Fruit fly (Drosophila melanogaster) whole organism, embryonic: ENCODE data around the gene ago.
A peak's percentile ranks its signal among the peaks of the same experiment; 100 is the strongest.

Experiments used
- Antp ChIP-seq: fragments of 200-800 bp; sonication (Bioruptor generic); optimal IDR thresholded peaks from 3 replicates; lab custom pipeline; 2016; ENCODE audit warnings: missing biosample characterization, missing genetic modification characterization
- Awh ChIP-seq: fragments of 200-800 bp; sonication (Bioruptor generic); IDR thresholded peaks from 2 replicates; pipeline ENCODE4, ENCODE4 v1.3.6; 2022; ENCODE audit warnings: missing biosample characterization, missing genetic modification characterization
- C15 ChIP-seq: fragments of 200-800 bp; sonication (Bioruptor generic); IDR thresholded peaks from 3 replicates; pipeline ENCODE4 v1.3.6; 2022; ENCODE audit warnings: missing biosample characterization, missing genetic modification characterization
- CG10565 ChIP-seq: fragments of 200-800 bp; sonication (Bioruptor generic); optimal IDR thresholded peaks from 3 replicates; lab custom pipeline; 2016; ENCODE audit warnings: missing biosample characterization, mild to moderate bottlenecking, missing genetic modification characterization
- CG10654 ChIP-seq: fragments of 200-800 bp; sonication (Bioruptor generic); optimal IDR thresholded peaks from 2 replicates; lab custom pipeline; 2016; ENCODE audit warnings: missing biosample characterization, missing genetic modification characterization
- CG12071 ChIP-seq: fragments of 200-800 bp; sonication (Bioruptor generic); optimal IDR thresholded peaks from 3 replicates; lab custom pipeline; 2018; ENCODE audit warnings: missing biosample characterization, mild to moderate bottlenecking, missing genetic modification characterization
- CG12236 ChIP-seq: fragments of 200-800 bp; sonication (Bioruptor generic); optimal IDR thresholded peaks from 2 replicates; lab custom pipeline; 2016; ENCODE audit warnings: missing biosample characterization, missing genetic modification characterization
- CG15514 ChIP-seq: fragments of 200-800 bp; sonication (Bioruptor generic); optimal IDR thresholded peaks from 3 replicates; lab custom pipeline; 2017; ENCODE audit warnings: missing biosample characterization, missing genetic modification characterization, mild to moderate bottlenecking, moderate library complexity, missing genetic modification reagents
- CG1647 ChIP-seq: fragments of 200-800 bp; sonication (Bioruptor generic); optimal IDR thresholded peaks from 3 replicates; lab custom pipeline; 2016; ENCODE audit warnings: missing biosample characterization, missing genetic modification characterization
- CG17385 ChIP-seq: fragments of 200-800 bp; sonication (Bioruptor generic); optimal IDR thresholded peaks from 3 replicates; lab custom pipeline; 2018; ENCODE audit warnings: missing biosample characterization, mild to moderate bottlenecking, missing genetic modification characterization
- CG18011 ChIP-seq: fragments of 200-800 bp; sonication (Bioruptor generic); optimal IDR thresholded peaks from 2 replicates; lab custom pipeline; 2017; ENCODE audit warnings: missing biosample characterization, missing genetic modification characterization, mild to moderate bottlenecking, moderate library complexity, missing genotype
- CG2678 ChIP-seq: fragments of 200-800 bp; sonication (Bioruptor generic); optimal IDR thresholded peaks from 3 replicates; lab custom pipeline; 2019; ENCODE audit warnings: missing biosample characterization, mild to moderate bottlenecking, missing genetic modification characterization, moderate library complexity
- CG2712 ChIP-seq: fragments of 200-800 bp; optimal IDR thresholded peaks from 3 replicates; lab custom pipeline; 2019; ENCODE audit warnings: missing biosample characterization, mild to moderate bottlenecking, missing genetic modification characterization, moderate library complexity
- CG4328 ChIP-seq: fragments of 200-800 bp; sonication (Bioruptor generic); optimal IDR thresholded peaks from 3 replicates; lab custom pipeline; 2017; ENCODE audit warnings: missing biosample characterization, missing genetic modification reagents, missing genetic modification characterization
- CG7745 ChIP-seq: fragments of 200-800 bp; sonication (Bioruptor generic); optimal IDR thresholded peaks from 2 replicates; lab custom pipeline; 2018; ENCODE audit warnings: missing biosample characterization, mild to moderate bottlenecking, missing genetic modification characterization, moderate library complexity
- CG7839 ChIP-seq: fragments of 200-800 bp; sonication (Bioruptor generic); optimal IDR thresholded peaks from 3 replicates; lab custom pipeline; 2018; ENCODE audit warnings: missing biosample characterization, mild to moderate bottlenecking, missing genetic modification characterization, moderate library complexity
- CG8359 ChIP-seq: fragments of 200-800 bp; sonication (Bioruptor generic); optimal IDR thresholded peaks from 2 replicates; lab custom pipeline; 2017; ENCODE audit warnings: missing biosample characterization, mild to moderate bottlenecking, missing genetic modification characterization, borderline replicate concordance
- CG8924 ChIP-seq: fragments of 200-800 bp; optimal IDR thresholded peaks from 3 replicates; lab custom pipeline; 2019; ENCODE audit warnings: missing biosample characterization, mild to moderate bottlenecking, missing genetic modification characterization, moderate library complexity
- CG9437 ChIP-seq: fragments of 200-800 bp; sonication (Bioruptor generic); optimal IDR thresholded peaks from 2 replicates; lab custom pipeline; 2018; ENCODE audit warnings: missing biosample characterization, mild to moderate bottlenecking, missing genetic modification characterization
- Dfd ChIP-seq, 2 experiments: fragments of >200 bp; optimal IDR thresholded peaks; 2 replicates each; lab custom pipeline; 2017; ENCODE audit warnings: missing biosample characterization in 2 of 2, missing genetic modification characterization in 2 of 2
- Gug ChIP-seq: fragments of 200-800 bp; sonication (Bioruptor generic); IDR thresholded peaks from 4 replicates; pipeline ENCODE4 v1.3.6; 2022; ENCODE audit warnings: missing biosample characterization, missing genetic modification characterization
- HmgZ ChIP-seq: fragments of 200-800 bp; sonication (Bioruptor generic); optimal IDR thresholded peaks from 2 replicates; lab custom pipeline; 2018; ENCODE audit warnings: missing biosample characterization, mild to moderate bottlenecking, missing genetic modification characterization
- Hmr ChIP-seq: fragments of 200-800 bp; sonication (Bioruptor generic); optimal IDR thresholded peaks from 3 replicates; lab custom pipeline; 2017; ENCODE audit warnings: mild to moderate bottlenecking, missing biosample characterization, missing genetic modification reagents, missing genetic modification characterization
- Med ChIP-seq: fragments of 200-800 bp; sonication (Bioruptor generic); peaks from one replicate; lab custom pipeline; 2016; ENCODE audit warnings: missing biosample characterization, missing genetic modification characterization, mild to moderate bottlenecking, inconsistent platforms, moderate library complexity
- Nf-YA ChIP-seq: fragments of 200-800 bp; sonication (Bioruptor generic); IDR thresholded peaks from 2 replicates; pipeline ENCODE4 v1.3.6; 2022; ENCODE audit warnings: missing biosample characterization, missing genetic modification characterization
- Pdp1 ChIP-seq, 2 experiments: fragments of 200-800 bp; sonication (Bioruptor generic); optimal IDR thresholded peaks; 3 replicates each; lab custom pipeline; 2016; ENCODE audit warnings: missing biosample characterization in 2 of 2, missing genetic modification characterization in 2 of 2, mild to moderate bottlenecking in 1 of 2, moderate library complexity in 1 of 2
- Rfx ChIP-seq: fragments of 200-800 bp; sonication (Bioruptor generic); IDR thresholded peaks from 2 replicates; pipeline ENCODE4 v1.3.6; 2022; ENCODE audit warnings: missing biosample characterization, missing genetic modification characterization
- Sox100B ChIP-seq: fragments of 200-800 bp; sonication (Bioruptor generic); optimal IDR thresholded peaks from 3 replicates; lab custom pipeline; 2018; ENCODE audit warnings: missing biosample characterization, mild to moderate bottlenecking, missing genetic modification characterization
- Ssrp ChIP-seq: fragments of 200-800 bp; sonication (Bioruptor generic); optimal IDR thresholded peaks from 2 replicates; lab custom pipeline; 2018; ENCODE audit warnings: missing biosample characterization, mild to moderate bottlenecking, missing genetic modification characterization, moderate library complexity
- Tbp ChIP-seq: fragments of >200 bp; optimal IDR thresholded peaks from 2 replicates; lab custom pipeline; 2018; ENCODE audit warnings: missing biosample characterization, missing genetic modification characterization
- Xrp1 ChIP-seq: fragments of 200-800 bp; sonication (Bioruptor generic); IDR thresholded peaks from 2 replicates; pipeline ENCODE4 v1.3.6; 2022; ENCODE audit warnings: missing biosample characterization, missing genetic modification characterization
- ac ChIP-seq: fragments of 200-800 bp; sonication (Bioruptor generic); optimal IDR thresholded peaks from 3 replicates; lab custom pipeline; 2017; ENCODE audit warnings: missing biosample characterization, mild to moderate bottlenecking, missing genetic modification characterization
- bab2 ChIP-seq: fragments of 200-800 bp; sonication (Bioruptor generic); optimal IDR thresholded peaks from 2 replicates; lab custom pipeline; 2016; ENCODE audit warnings: missing biosample characterization, missing genetic modification characterization
- bcd ChIP-seq: fragments of 200-800 bp; sonication (Bioruptor generic); optimal IDR thresholded peaks from 2 replicates; lab custom pipeline; 2017; ENCODE audit warnings: missing biosample characterization, mild to moderate bottlenecking, missing genetic modification characterization
- chinmo ChIP-seq: fragments of 200-800 bp; sonication (Bioruptor generic); IDR thresholded peaks from 4 replicates; pipeline ENCODE4 v1.3.6; 2022; ENCODE audit warnings: missing biosample characterization, missing genetic modification characterization; ENCODE audit not compliant: partially characterized antibody
- crp ChIP-seq, 2 experiments: fragments of 200-800 bp; sonication (Bioruptor generic); optimal IDR thresholded peaks; 2 replicates in 1 of 2; 3 replicates in 1 of 2; lab custom pipeline; 2017; ENCODE audit warnings: missing biosample characterization in 2 of 2, missing genetic modification characterization in 2 of 2, mild to moderate bottlenecking in 1 of 2, moderate library complexity in 1 of 2
- fd64A ChIP-seq: fragments of 200-800 bp; sonication (Bioruptor generic); optimal IDR thresholded peaks from 3 replicates; lab custom pipeline; 2018; ENCODE audit warnings: missing biosample characterization, mild to moderate bottlenecking, missing genetic modification characterization
- fru ChIP-seq: fragments of >200 bp; optimal IDR thresholded peaks from 2 replicates; lab custom pipeline; 2017
- gt ChIP-seq: fragments of 200-800 bp; sonication (Bioruptor generic); IDR thresholded peaks from 2 replicates; pipeline ENCODE4 v1.3.6; 2022; ENCODE audit warnings: missing biosample characterization, missing genetic modification characterization
- klu ChIP-seq: fragments of 200-800 bp; sonication (Bioruptor generic); IDR thresholded peaks from 2 replicates; pipeline ENCODE4 v1.3.6; 2022; ENCODE audit warnings: missing biosample characterization, missing genetic modification characterization
- lab ChIP-seq: fragments of 200-800 bp; sonication (Bioruptor generic); optimal IDR thresholded peaks from 3 replicates; lab custom pipeline; 2017; ENCODE audit warnings: missing biosample characterization, missing genetic modification characterization, mild to moderate bottlenecking, moderate library complexity, missing genetic modification reagents
- org-1 ChIP-seq: fragments of 200-800 bp; sonication (Bioruptor generic); optimal IDR thresholded peaks from 2 replicates; lab custom pipeline; 2017; ENCODE audit warnings: missing biosample characterization, missing genetic modification characterization
- pan ChIP-seq, 4 experiments: fragments of >200 bp in 3 of 4; fragments of 200-800 bp in 1 of 4; sonication (Bioruptor generic) in 1 of 4; optimal IDR thresholded peaks in 3 of 4; IDR thresholded peaks in 1 of 4; 2 replicates each; pipeline versions ENCODE4 v1.3.6 to Lab custom; 2017 to 2022; ENCODE audit warnings: missing biosample characterization in 2 of 4, missing genetic modification characterization in 2 of 4, mixed read lengths in 1 of 4
- pum ChIP-seq: fragments of 200-800 bp; sonication (Bioruptor generic); optimal IDR thresholded peaks from 2 replicates; lab custom pipeline; 2016; ENCODE audit warnings: missing biosample characterization, missing genetic modification characterization
- pzg ChIP-seq: fragments of 200-800 bp; sonication (Bioruptor generic); optimal IDR thresholded peaks from 3 replicates; lab custom pipeline; 2018; ENCODE audit warnings: missing biosample characterization, mild to moderate bottlenecking, missing genetic modification characterization, moderate library complexity
- stwl ChIP-seq: fragments of 200-800 bp; sonication (Bioruptor generic); optimal IDR thresholded peaks from 3 replicates; lab custom pipeline; 2018; ENCODE audit warnings: missing biosample characterization, mild to moderate bottlenecking, missing genetic modification characterization, moderate library complexity
- sug ChIP-seq: fragments of 200-800 bp; optimal IDR thresholded peaks from 2 replicates; lab custom pipeline; 2019; ENCODE audit warnings: missing biosample characterization, mild to moderate bottlenecking, missing genetic modification characterization, moderate library complexity
- tgo ChIP-seq: fragments of 200-800 bp; sonication (Bioruptor generic); IDR thresholded peaks from 3 replicates; pipeline ENCODE4 v1.3.6; 2022; ENCODE audit warnings: missing biosample characterization, missing genetic modification characterization

The ago gene

DNA sequence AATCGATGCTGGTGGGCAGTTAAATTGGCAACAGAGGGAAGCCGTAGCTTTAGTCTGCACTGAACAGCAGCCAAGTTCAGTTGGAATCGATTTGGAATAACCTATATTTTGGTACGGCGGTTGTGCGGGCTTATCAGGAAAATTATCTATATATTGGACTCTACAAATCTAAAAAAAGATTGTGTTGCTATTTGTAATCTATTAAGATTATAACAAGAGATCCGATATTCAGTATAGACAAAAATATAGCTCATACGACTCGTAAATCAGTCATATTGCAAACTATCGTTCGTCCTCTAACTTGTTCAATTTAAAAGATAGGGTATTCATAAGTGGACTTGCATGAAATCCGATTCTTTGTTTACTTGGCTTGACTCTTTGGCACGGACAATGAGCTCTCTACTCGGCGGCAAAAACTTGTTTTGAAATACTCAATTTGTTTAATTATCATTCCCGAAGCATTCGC lies 34.5 kb upstream of the ago start, which contains the start of gene Hexo1 (continued):
- TF ChIP-seq CG2712 (tag; lab: Kevin White, UChicago), result peak; percentile 38
- TF ChIP-seq CG1647 (GFP tag; lab: Kevin White, UChicago), result no peak
- TF ChIP-seq CG2678 (tag; lab: Kevin White, UChicago), result peak; percentile 51
- TF ChIP-seq CG15514 (GFP tag; lab: Kevin White, UChicago), result peak; percentile 78

DNA sequence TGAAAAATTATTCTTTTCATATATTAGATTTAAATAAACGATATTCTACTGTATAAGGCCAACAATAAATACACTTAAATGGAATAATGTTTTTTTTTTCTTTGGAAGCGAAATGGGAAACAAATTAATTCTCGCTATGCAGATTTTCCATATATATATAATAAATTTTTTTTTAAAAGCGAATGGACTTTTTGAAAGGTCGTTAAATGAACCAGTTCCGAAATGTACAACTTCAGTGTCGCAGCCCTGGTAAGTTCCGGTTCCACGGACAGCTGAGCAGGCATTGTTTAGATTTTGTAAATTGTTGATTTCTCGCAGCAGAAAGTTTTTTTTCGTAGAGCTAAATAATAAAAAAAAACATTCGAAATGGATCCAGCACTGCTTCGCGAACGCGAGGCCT lies 32.7 kb upstream of the ago start, which contains the start of gene TfIIEbeta:
Gene TfIIEbeta (plus strand): TSS at position 255 of the 400 bp plus-strand sequence.
- TF ChIP-seq CG7839 (tag; lab: Kevin White, UChicago) (peak; percentile 46), Hmr (GFP tag; lab: Kevin White, UChicago) (no peak), tgo (GFP tag; lab: Robert Waterston, UW) (peak; percentile 28; the same call in 1 of the 3 replicates), fru (lab: Kevin White, UChicago) (no peak), Tbp (GFP tag; lab: Kevin White, UChicago) (no peak), Rfx (GFP tag; lab: Robert Waterston, UW) (0 out of 2 replicates have a peak, but pooled peaks have one; percentile 30), klu (GFP tag; lab: Robert Waterston, UW) (no peak), crp (GFP tag; optimal IDR thresholded peaks at IDR 0.05; lab: Kevin White, UChicago) (peak; percentile 68 to 92), bab2 (GFP tag; lab: Kevin White, UChicago) (no peak), CG8924 (tag; lab: Kevin White, UChicago) (peak; percentile 38), C15 (GFP tag; lab: Robert Waterston, UW) (no peak), sug (tag; lab: Kevin White, UChicago) (peak; percentile 1), CG7745 (no peak), CG17385 (GFP tag; lab: Kevin White, UChicago) (no peak), Med (peak; percentile 59), gt (GFP tag; lab: Robert Waterston, UW) (no peak), org-1 (no peak), CG10565 (GFP tag; lab: Kevin White, UChicago) (no peak), CG2712 (tag; lab: Kevin White, UChicago) (peak; percentile 32), CG8359 (GFP tag; lab: Kevin White, UChicago) (no peak), CG12236 (GFP tag; lab: Kevin White, UChicago) (no peak), bcd (GFP tag; lab: Kevin White, UChicago) (peak; percentile 20), pzg (GFP tag; lab: Kevin White, UChicago) (peak; percentile 43), pan (optimal IDR thresholded peaks at IDR 0.05; lab: Kevin White, UChicago) (no peak), pan (GFP tag; optimal IDR thresholded peaks at IDR 0.05 in 1 of 2, IDR thresholded peaks at IDR 0.05 in 1 of 2) (peak in 1 of 2 experiments; percentile 36), Nf-YA (GFP tag; lab: Robert Waterston, UW) (no peak), CG4328 (GFP tag; lab: Kevin White, UChicago) (no peak), chinmo (GFP tag; lab: Robert Waterston, UW) (no peak), CG9437 (GFP tag; lab: Kevin White, UChicago) (peak; percentile 6), Ssrp (peak; percentile 27), stwl (peak; percentile 59), Pdp1 (GFP tag; optimal IDR thresholded peaks at IDR 0.05; lab: Kevin White, UChicago) (no peak), Dfd (GFP tag; optimal IDR thresholded peaks at IDR 0.05; lab: Kevin White, UChicago) (no peak), CG10654 (GFP tag; lab: Kevin White, UChicago) (peak; percentile 5), Awh (no peak), pum (GFP tag; lab: Kevin White, UChicago) (no peak), lab (GFP tag; lab: Kevin White, UChicago) (no peak), Xrp1 (GFP tag; lab: Robert Waterston, UW) (peak; percentile 52; the same call in 1 of the 2 replicates), HmgZ (tag; lab: Kevin White, UChicago) (peak; percentile 27), ac (GFP tag; lab: Kevin White, UChicago) (no peak), CG18011 (GFP tag; lab: Kevin White, UChicago) (no peak), CG12071 (GFP tag; lab: Kevin White, UChicago) (no peak), fd64A (GFP tag; lab: Kevin White, UChicago) (no peak), Sox100B (GFP tag; lab: Kevin White, UChicago) (peak; percentile 58), Gug (GFP tag; lab: Robert Waterston, UW) (no peak), Antp (GFP tag; lab: Kevin White, UChicago) (no peak)
